Fruit fly (Drosophila melanogaster) whole organism, embryonic: ENCODE results near the gene Tsp33B.

Experiments used
- Asciz ChIP-seq: fragments of 200-800 bp; sonication (Bioruptor generic); optimal IDR thresholded peaks from 2 replicates; lab custom pipeline; 2017; ENCODE audit warnings: missing biosample characterization, mild to moderate bottlenecking, missing genetic modification characterization, missing genetic modification reagents
- Atf3 ChIP-seq: fragments of 200-800 bp; sonication (Bioruptor generic); optimal IDR thresholded peaks from 3 replicates; lab custom pipeline; 2016; ENCODE audit warnings: missing biosample characterization, missing genetic modification characterization
- CG10209 ChIP-seq: fragments of 200-800 bp; sonication (Bioruptor generic); optimal IDR thresholded peaks from 3 replicates; lab custom pipeline; 2017; ENCODE audit warnings: missing biosample characterization, mild to moderate bottlenecking, missing genetic modification characterization, missing genetic modification reagents
- CG10366 ChIP-seq: fragments of 200-800 bp; sonication (Bioruptor generic); IDR thresholded peaks from 2 replicates; pipeline ENCODE4 v1.3.6; 2022; ENCODE audit warnings: missing biosample characterization, missing genetic modification characterization
- CG11085 ChIP-seq: fragments of 200-800 bp; sonication (Bioruptor generic); IDR thresholded peaks from 2 replicates; pipeline ENCODE4 v1.3.6; 2022; ENCODE audit warnings: missing biosample characterization, missing genetic modification characterization
- CG12299 ChIP-seq: fragments of 200-800 bp; sonication (Bioruptor generic); optimal IDR thresholded peaks from 2 replicates; lab custom pipeline; 2018; ENCODE audit warnings: missing biosample characterization, mild to moderate bottlenecking, missing genetic modification characterization
- CG14014 ChIP-seq: fragments of 200-800 bp; sonication (Bioruptor generic); IDR thresholded peaks from 2 replicates; pipeline ENCODE4 v1.3.6; 2022; ENCODE audit warnings: missing biosample characterization, missing genetic modification characterization
- CG14965 ChIP-seq: fragments of 200-800 bp; sonication (Bioruptor generic); optimal IDR thresholded peaks from 2 replicates; lab custom pipeline; 2016; ENCODE audit warnings: missing biosample characterization, missing genetic modification characterization, borderline replicate concordance
- CG1602 ChIP-seq: fragments of 200-800 bp; sonication (Bioruptor generic); optimal IDR thresholded peaks from 3 replicates; lab custom pipeline; 2016; ENCODE audit warnings: missing biosample characterization, missing genetic modification characterization
- CG2116 ChIP-seq: fragments of 200-800 bp; sonication (Bioruptor generic); optimal IDR thresholded peaks from 3 replicates; lab custom pipeline; 2018; ENCODE audit warnings: missing biosample characterization, mild to moderate bottlenecking, missing genetic modification characterization
- CG2120 ChIP-seq: fragments of 200-800 bp; sonication (Bioruptor generic); optimal IDR thresholded peaks from 3 replicates; lab custom pipeline; 2016; ENCODE audit warnings: missing biosample characterization, missing genetic modification characterization
- CG2678 ChIP-seq: fragments of 200-800 bp; sonication (Bioruptor generic); optimal IDR thresholded peaks from 3 replicates; lab custom pipeline; 2019; ENCODE audit warnings: missing biosample characterization, mild to moderate bottlenecking, missing genetic modification characterization, moderate library complexity
- CG4617 ChIP-seq: fragments of 200-800 bp; sonication (Bioruptor generic); optimal IDR thresholded peaks from 3 replicates; lab custom pipeline; 2016; ENCODE audit warnings: missing biosample characterization, missing genetic modification characterization, borderline replicate concordance
- CG7987 ChIP-seq: fragments of 200-800 bp; sonication (Bioruptor generic); optimal IDR thresholded peaks from 2 replicates; lab custom pipeline; 2018; ENCODE audit warnings: missing biosample characterization, mild to moderate bottlenecking, missing genetic modification characterization, moderate library complexity
- CG8944 ChIP-seq: fragments of 200-800 bp; sonication (Bioruptor generic); optimal IDR thresholded peaks from 3 replicates; lab custom pipeline; 2016; ENCODE audit warnings: missing biosample characterization, missing genetic modification characterization
- CkIIα-i1 ChIP-seq: fragments of 200-800 bp; sonication (Bioruptor generic); IDR thresholded peaks from 2 replicates; pipeline ENCODE4 v1.3.6; 2022; ENCODE audit warnings: missing biosample characterization, missing genetic modification characterization
- CoRest ChIP-seq: fragments of 200-800 bp; sonication (Bioruptor generic); optimal IDR thresholded peaks from 3 replicates; lab custom pipeline; 2018; ENCODE audit warnings: missing biosample characterization, mild to moderate bottlenecking, missing genetic modification characterization, moderate library complexity
- Dad ChIP-seq: fragments of 200-800 bp; sonication (Bioruptor generic); optimal IDR thresholded peaks from 3 replicates; lab custom pipeline; 2016; ENCODE audit warnings: missing biosample characterization, missing genetic modification characterization
- Gug ChIP-seq: fragments of 200-800 bp; sonication (Bioruptor generic); IDR thresholded peaks from 4 replicates; pipeline ENCODE4 v1.3.6; 2022; ENCODE audit warnings: missing biosample characterization, missing genetic modification characterization
- Hand ChIP-seq: fragments of 200-800 bp; sonication (Bioruptor generic); optimal IDR thresholded peaks from 2 replicates; lab custom pipeline; 2017; ENCODE audit warnings: mild to moderate bottlenecking, missing biosample characterization, missing genetic modification reagents, missing genetic modification characterization
- Hey ChIP-seq: fragments of 200-800 bp; sonication (Bioruptor generic); optimal IDR thresholded peaks from 3 replicates; lab custom pipeline; 2018; ENCODE audit warnings: missing biosample characterization, mild to moderate bottlenecking, missing genetic modification characterization
- Hmx ChIP-seq: fragments of 200-800 bp; sonication (Bioruptor generic); optimal IDR thresholded peaks from 2 replicates; lab custom pipeline; 2016; ENCODE audit warnings: missing biosample characterization, missing genetic modification characterization
- Myb ChIP-seq: fragments of 200-800 bp; sonication (Bioruptor generic); optimal IDR thresholded peaks from 2 replicates; lab custom pipeline; 2016; ENCODE audit warnings: missing biosample characterization, missing genetic modification characterization
- Nf-YB ChIP-seq: fragments of 200-800 bp; sonication (Bioruptor generic); optimal IDR thresholded peaks from 3 replicates; lab custom pipeline; 2019; ENCODE audit warnings: missing biosample characterization, mild to moderate bottlenecking, missing genetic modification characterization, moderate library complexity
- Poxn ChIP-seq: fragments of 200-800 bp; sonication (Bioruptor generic); IDR thresholded peaks from 2 replicates; pipeline ENCODE4 v1.3.6; 2022; ENCODE audit warnings: missing biosample characterization, missing genetic modification characterization
- Usf ChIP-seq: fragments of 200-800 bp; sonication (Bioruptor generic); optimal IDR thresholded peaks from 2 replicates; lab custom pipeline; 2017; ENCODE audit warnings: missing genotype, missing biosample characterization, missing genetic modification characterization
- ac ChIP-seq: fragments of 200-800 bp; sonication (Bioruptor generic); optimal IDR thresholded peaks from 3 replicates; lab custom pipeline; 2017; ENCODE audit warnings: missing biosample characterization, mild to moderate bottlenecking, missing genetic modification characterization
- ase ChIP-seq: fragments of 200-800 bp; sonication (Bioruptor generic); IDR thresholded peaks from 3 replicates; pipeline ENCODE4 v1.3.6; 2022; ENCODE audit warnings: missing biosample characterization, missing genetic modification characterization
- ash1 ChIP-seq: fragments of 200-800 bp; sonication (Bioruptor generic); optimal IDR thresholded peaks from 2 replicates; lab custom pipeline; 2018; ENCODE audit warnings: missing biosample characterization, mild to moderate bottlenecking, missing genetic modification characterization
- fu2 ChIP-seq: fragments of 200-800 bp; sonication (Bioruptor generic); optimal IDR thresholded peaks from 2 replicates; lab custom pipeline; 2016; ENCODE audit warnings: missing biosample characterization, missing genetic modification characterization
- gem ChIP-seq: fragments of 200-800 bp; sonication (Bioruptor generic); optimal IDR thresholded peaks from 2 replicates; lab custom pipeline; 2019; ENCODE audit warnings: missing biosample characterization, mild to moderate bottlenecking, missing genetic modification characterization, moderate library complexity
- ham ChIP-seq: fragments of 200-800 bp; sonication (Bioruptor generic); IDR thresholded peaks from 2 replicates; pipeline ENCODE4 v1.3.6; 2022; ENCODE audit warnings: missing biosample characterization, missing genetic modification characterization
- jigr1 ChIP-seq: fragments of 200-800 bp; sonication (Bioruptor generic); IDR thresholded peaks from 3 replicates; pipeline ENCODE4 v1.3.6; 2022; ENCODE audit warnings: missing biosample characterization, missing genetic modification characterization
- klu ChIP-seq: fragments of 200-800 bp; sonication (Bioruptor generic); IDR thresholded peaks from 2 replicates; pipeline ENCODE4 v1.3.6; 2022; ENCODE audit warnings: missing biosample characterization, missing genetic modification characterization
- peb ChIP-seq: fragments of 200-800 bp; sonication (Bioruptor generic); IDR thresholded peaks from 2 replicates; pipeline ENCODE4 v1.3.6; 2022; ENCODE audit warnings: missing biosample characterization, missing genetic modification characterization
- repo ChIP-seq: fragments of 200-800 bp; sonication (Bioruptor generic); optimal IDR thresholded peaks from 2 replicates; lab custom pipeline; 2016; ENCODE audit warnings: missing biosample characterization, missing genetic modification characterization
- sim ChIP-seq: fragments of 200-800 bp; sonication (Bioruptor generic); IDR thresholded peaks from 2 replicates; pipeline ENCODE4 v1.3.6; 2022; ENCODE audit warnings: missing biosample characterization, missing genetic modification characterization
- tio ChIP-seq: fragments of 200-800 bp; sonication (Bioruptor generic); optimal IDR thresholded peaks from 2 replicates; lab custom pipeline; 2017; ENCODE audit warnings: missing biosample characterization, missing genetic modification characterization, inconsistent platforms
- vnd ChIP-seq: fragments of 200-800 bp; sonication (Bioruptor generic); IDR thresholded peaks from 3 replicates; pipeline ENCODE4 v1.3.6; 2022; ENCODE audit warnings: missing biosample characterization, missing genetic modification characterization; ENCODE audit not compliant: partially characterized antibody

The Tsp33B gene

DNA sequence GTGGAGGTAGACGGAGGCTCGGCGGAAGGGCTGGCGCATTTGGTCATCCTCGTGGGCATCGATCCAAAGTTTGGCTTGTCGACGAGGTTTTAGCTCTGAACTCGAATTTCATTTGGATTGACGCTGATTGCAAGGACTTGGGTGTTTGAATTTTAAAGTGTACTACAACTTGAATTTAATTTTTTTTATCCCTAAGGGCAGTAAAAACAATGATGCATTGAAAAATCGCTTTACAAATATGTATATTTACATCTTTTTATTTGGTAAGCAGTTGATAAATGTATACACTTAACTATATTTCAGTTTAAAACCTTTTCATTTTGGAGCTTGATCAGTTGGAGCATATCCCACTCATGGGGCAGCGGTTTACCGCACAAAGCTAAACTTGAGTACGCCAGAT is at the start of gene Tsp33B:
Gene Tsp33B, minus strand, starts transcription at position 101 of the 400 bp plus-strand sequence.
- no peak for TF ChIP-seq Dad (GFP tag; lab: Kevin White, UChicago)

DNA sequence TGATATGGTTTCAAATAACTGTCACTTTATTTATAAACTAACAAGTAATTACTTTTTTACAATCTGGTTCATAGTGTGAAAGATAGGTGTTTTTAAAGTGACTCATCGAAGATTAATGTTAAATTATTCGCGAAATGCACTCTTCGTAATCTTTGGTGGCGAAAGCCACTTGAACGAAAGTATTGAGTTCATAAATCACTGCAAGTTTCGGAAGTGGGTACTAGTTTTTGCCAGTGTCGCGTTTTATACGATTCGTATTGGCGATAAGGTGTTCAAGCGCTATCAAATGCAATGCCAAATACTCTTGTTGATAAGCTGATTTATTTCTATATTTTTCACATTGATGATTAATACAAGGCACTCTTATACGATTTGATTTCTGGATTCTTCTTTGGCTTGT is 49.4 kb upstream of the Tsp33B start:
- no peak for TF ChIP-seq Myb (GFP tag; lab: Kevin White, UChicago)
- no peak for TF ChIP-seq Hmx (GFP tag; lab: Kevin White, UChicago)
- no peak for TF ChIP-seq CG2678 (tag; lab: Kevin White, UChicago)
- TF ChIP-seq CG8944 (GFP tag; lab: Kevin White, UChicago): no peak
- no peak for TF ChIP-seq CG10366 (GFP tag; lab: Robert Waterston, UW)
- no peak for TF ChIP-seq Gug (GFP tag; lab: Robert Waterston, UW)
- peak; percentile 13 for TF ChIP-seq CG2120
- no peak for TF ChIP-seq ash1 (GFP tag; lab: Kevin White, UChicago)
- TF ChIP-seq Poxn (GFP tag; lab: Robert Waterston, UW): no peak
- no peak for TF ChIP-seq Atf3
- TF ChIP-seq CG1602: no peak
- TF ChIP-seq Hand (GFP tag; lab: Kevin White, UChicago): no peak
- TF ChIP-seq CoRest (tag; lab: Kevin White, UChicago): no peak
- no peak for TF ChIP-seq peb (GFP tag; lab: Robert Waterston, UW)
- peak; percentile 0 for TF ChIP-seq gem (tag; lab: Kevin White, UChicago)
- TF ChIP-seq sim (GFP tag; lab: Robert Waterston, UW): no peak
- no peak for TF ChIP-seq CG10209
- no peak for TF ChIP-seq CG12299 (tag; lab: Kevin White, UChicago)
- TF ChIP-seq CG11085 (GFP tag; lab: Robert Waterston, UW): 0 out of 2 replicates have a peak, but pooled peaks have one; percentile 33
- no peak for TF ChIP-seq tio (GFP tag; lab: Kevin White, UChicago)
- TF ChIP-seq, all 482 proteins: peak for 3

DNA sequence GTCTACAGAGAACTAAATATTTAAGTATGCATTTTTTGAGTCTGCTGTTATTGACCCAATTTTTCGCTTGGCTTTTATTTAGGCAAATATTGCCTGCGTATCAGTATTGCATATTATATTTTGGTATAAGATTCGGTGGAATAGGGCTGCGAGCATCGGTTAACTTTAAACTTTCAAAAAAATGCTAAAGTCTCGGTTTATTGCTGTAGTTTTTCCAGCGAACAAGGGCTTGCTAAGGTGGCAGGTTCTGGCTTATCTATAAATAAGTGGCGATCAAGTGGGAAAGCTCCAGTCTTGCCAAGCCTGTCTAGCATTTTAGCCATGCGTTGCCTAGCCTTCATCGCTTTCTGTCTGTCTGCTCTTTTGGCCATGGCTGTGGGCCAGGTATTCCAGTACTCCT is 48.2 kb upstream of the Tsp33B start, which contains the start of gene CG31704:
Gene CG31704, plus strand, starts transcription at position 301 of the 400 bp plus-strand sequence.
- TF ChIP-seq klu (GFP tag; lab: Robert Waterston, UW) (no peak), Hey (tag; lab: Kevin White, UChicago) (no peak), repo (GFP tag; lab: Kevin White, UChicago) (no peak), CG7987 (no peak), ase (GFP tag; lab: Robert Waterston, UW) (0 out of 3 replicates have a peak, but pooled peaks have one; percentile 26)

DNA sequence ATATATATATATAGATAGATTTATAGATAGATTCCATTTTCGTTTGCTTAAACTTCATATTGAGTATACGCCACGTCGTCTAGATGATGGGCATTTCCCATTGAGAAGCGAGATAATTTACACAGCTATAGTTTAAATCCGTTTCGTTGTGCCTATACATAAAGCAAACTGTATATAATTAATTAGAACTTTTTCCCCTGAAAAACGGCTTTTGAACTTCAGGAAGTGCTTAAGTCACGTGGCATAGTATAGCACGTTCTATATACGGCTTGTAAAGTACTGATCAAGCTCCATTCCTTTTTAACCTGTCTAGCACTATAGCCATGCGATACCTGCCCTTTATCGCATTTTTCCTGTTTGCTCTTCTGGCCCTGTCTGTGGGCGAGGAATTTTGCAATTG is 47.4 kb upstream of the Tsp33B start, which contains the start of gene Sfp33A3:
Gene Sfp33A3, plus strand, starts transcription at position 301 of the 400 bp plus-strand sequence.
- no peak for TF ChIP-seq fu2
- no peak for TF ChIP-seq Asciz (GFP tag; lab: Kevin White, UChicago)
- no peak for TF ChIP-seq CkIIα-i1 (GFP tag; lab: Robert Waterston, UW)
- no peak for TF ChIP-seq jigr1 (GFP tag; lab: Robert Waterston, UW)
- TF ChIP-seq vnd: no peak
- no peak for TF ChIP-seq Nf-YB (GFP tag; lab: Kevin White, UChicago)
- no peak for TF ChIP-seq CG2116 (GFP tag; lab: Kevin White, UChicago)
- TF ChIP-seq tio (GFP tag; lab: Kevin White, UChicago): no peak
- TF ChIP-seq ham: no peak
- TF ChIP-seq CG14014: no peak
- no peak for TF ChIP-seq ac (GFP tag; lab: Kevin White, UChicago)
- no peak for TF ChIP-seq Usf
- no peak for TF ChIP-seq CG4617 (GFP tag; lab: Kevin White, UChicago)
- TF ChIP-seq CG14965 (GFP tag; lab: Kevin White, UChicago): no peak
